Fruit fly (Drosophila melanogaster): ENCODE data around the gene Cchl.

dm6 chr3R:22053202-22053601 lies 25.9 kb upstream of the Cchl start:
- TF ChIP-seq EcR (GFP tag; optimal IDR thresholded peaks at IDR 0.05) (no peak), pan (optimal IDR thresholded peaks at IDR 0.05) (no peak), usp (GFP tag; optimal IDR thresholded peaks at IDR 0.05) (no peak), psq (optimal IDR thresholded peaks at IDR 0.05) (no peak)

All from whole organism.